Fruit fly (Drosophila melanogaster) whole organism, pupa: Measurements from ENCODE around the gene CG2260.
A peak's percentile ranks its signal among the peaks of the same experiment; 100 is the strongest.

Experiments used
- CG10348 ChIP-seq: fragments of 200-800 bp; sonication (Bioruptor generic); IDR thresholded peaks from 2 replicates; pipeline ENCODE4 v1.3.6; 2022; ENCODE audit warnings: missing biosample characterization, missing genetic modification characterization
- CG12605 ChIP-seq: fragments of 200-800 bp; sonication (Bioruptor generic); IDR thresholded peaks from 2 replicates; pipeline ENCODE4 v1.3.6; 2022; ENCODE audit warnings: missing biosample characterization, missing genetic modification characterization
- CG13204 ChIP-seq: fragments of 200-800 bp; sonication (Bioruptor generic); optimal IDR thresholded peaks from 2 replicates; lab custom pipeline; 2018; ENCODE audit warnings: missing biosample characterization, mild to moderate bottlenecking, missing genetic modification characterization, moderate library complexity
- CG14655 ChIP-seq: fragments of 200-800 bp; sonication (Bioruptor generic); optimal IDR thresholded peaks from 3 replicates; lab custom pipeline; 2017; ENCODE audit warnings: mild to moderate bottlenecking, missing biosample characterization, missing genetic modification reagents, missing genetic modification characterization
- CG15710 ChIP-seq: fragments of 200-800 bp; sonication (Bioruptor generic); optimal IDR thresholded peaks from 2 replicates; lab custom pipeline; 2018; ENCODE audit warnings: missing biosample characterization, mild to moderate bottlenecking, missing genetic modification characterization, moderate library complexity
- CG17806 ChIP-seq: fragments of 200-800 bp; sonication (Bioruptor generic); optimal IDR thresholded peaks from 2 replicates; lab custom pipeline; 2018; ENCODE audit warnings: missing biosample characterization, mild to moderate bottlenecking, missing genetic modification characterization, moderate library complexity
- CG32121 ChIP-seq: fragments of 200-800 bp; sonication (Bioruptor generic); IDR thresholded peaks from 2 replicates; pipeline ENCODE4 v1.3.6; 2022; ENCODE audit warnings: missing biosample characterization, missing genetic modification characterization
- CG34367 ChIP-seq: fragments of 200-800 bp; sonication (Bioruptor generic); optimal IDR thresholded peaks from 2 replicates; lab custom pipeline; 2018; ENCODE audit warnings: missing biosample characterization, mild to moderate bottlenecking, missing genetic modification characterization
- CG4496 ChIP-seq: fragments of 200-800 bp; sonication (Bioruptor generic); IDR thresholded peaks from 3 replicates; pipeline ENCODE4 v1.3.6; 2022; ENCODE audit warnings: missing biosample characterization, missing genetic modification characterization
- CG8159 ChIP-seq: fragments of 200-800 bp; sonication (Bioruptor generic); optimal IDR thresholded peaks from 3 replicates; lab custom pipeline; 2018; ENCODE audit warnings: missing biosample characterization, mild to moderate bottlenecking, missing genetic modification characterization, moderate library complexity
- CG8301 ChIP-seq: fragments of 200-800 bp; sonication (Bioruptor generic); optimal IDR thresholded peaks from 2 replicates; lab custom pipeline; 2018; ENCODE audit warnings: missing biosample characterization, mild to moderate bottlenecking, missing genetic modification characterization
- CG9948 ChIP-seq: fragments of 200-800 bp; sonication (Bioruptor generic); optimal IDR thresholded peaks from 2 replicates; lab custom pipeline; 2018; ENCODE audit warnings: missing biosample characterization, mild to moderate bottlenecking, missing genetic modification characterization, moderate library complexity
- D1 ChIP-seq: fragments of 200-800 bp; sonication (Bioruptor generic); optimal IDR thresholded peaks from 2 replicates; lab custom pipeline; 2018; ENCODE audit warnings: missing biosample characterization, mild to moderate bottlenecking, missing genetic modification characterization, moderate library complexity
- EcR ChIP-seq: fragments of 200-800 bp; sonication (Bioruptor generic); optimal IDR thresholded peaks from 3 replicates; lab custom pipeline; 2019; ENCODE audit warnings: missing biosample characterization, missing genetic modification characterization, mild to moderate bottlenecking, moderate library complexity, missing genetic modification reagents
- Ets98B ChIP-seq: fragments of 200-800 bp; sonication (Bioruptor generic); IDR thresholded peaks from 2 replicates; pipeline ENCODE4 v1.3.6; 2022; ENCODE audit warnings: missing biosample characterization, missing genetic modification characterization
- Pif1A ChIP-seq: fragments of 200-800 bp; sonication (Bioruptor generic); optimal IDR thresholded peaks from 3 replicates; lab custom pipeline; 2016; ENCODE audit warnings: missing biosample characterization, missing genetic modification characterization
- Pif1B ChIP-seq: fragments of 200-800 bp; sonication (Bioruptor generic); optimal IDR thresholded peaks from 3 replicates; lab custom pipeline; 2016; ENCODE audit warnings: missing biosample characterization, missing genetic modification characterization
- Snoo ChIP-seq: fragments of 200-800 bp; sonication (Bioruptor generic); optimal IDR thresholded peaks from 3 replicates; lab custom pipeline; 2017; ENCODE audit warnings: missing biosample characterization, mild to moderate bottlenecking, missing genetic modification characterization, inconsistent platforms
- fd96Ca ChIP-seq: fragments of 200-800 bp; sonication (Bioruptor generic); IDR thresholded peaks from 3 replicates; pipeline ENCODE4 v1.3.6; 2022; ENCODE audit warnings: missing biosample characterization, missing genetic modification characterization
- gl ChIP-seq: fragments of 200-800 bp; sonication (Bioruptor generic); optimal IDR thresholded peaks from 2 replicates; lab custom pipeline; 2018; ENCODE audit warnings: missing biosample characterization, mild to moderate bottlenecking, missing genetic modification characterization
- rn ChIP-seq: fragments of 200-800 bp; sonication (Bioruptor generic); IDR thresholded peaks from 2 replicates; pipeline ENCODE4 v1.3.6; 2022; ENCODE audit warnings: missing biosample characterization, missing genetic modification characterization

The CG2260 gene

DNA sequence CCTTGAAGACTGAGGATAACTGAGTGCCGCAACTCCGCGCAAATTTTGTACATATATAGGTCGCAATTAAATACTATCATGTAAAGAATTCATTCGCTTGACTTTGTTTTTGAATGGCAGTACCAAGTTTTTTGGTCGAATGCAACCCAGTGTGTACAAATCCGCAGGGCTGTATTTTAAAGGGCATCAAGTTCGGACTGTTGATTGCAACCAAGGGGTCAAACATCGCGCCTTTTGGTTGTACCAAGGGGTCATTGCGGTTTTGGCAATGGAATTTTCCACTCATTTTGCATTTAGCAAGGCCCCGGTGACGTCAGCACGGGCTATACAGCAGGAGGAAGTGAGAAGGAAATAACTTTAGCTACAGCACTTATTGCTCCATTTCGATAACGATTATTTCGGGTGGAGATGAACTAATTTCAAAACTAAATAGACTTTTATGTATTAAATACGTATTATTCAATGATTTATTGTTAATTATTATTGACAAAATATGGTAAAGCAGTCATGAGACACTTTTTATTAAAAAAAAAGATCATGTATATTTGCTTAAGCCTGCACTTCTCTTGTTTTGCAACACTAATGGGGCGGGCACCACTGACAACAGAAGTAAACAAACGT is 10.9 kb upstream of the CG2260 start, which contains the start of gene CG10958:
CG10958 (plus strand) TSS at position 593 of the 621 bp plus-strand sequence.
- TF ChIP-seq Ets98B (GFP tag; lab: Robert Waterston, UW) (peak; percentile 42; the same call in 1 of the 2 replicates), CG32121 (peak; percentile 54), Snoo (tag; lab: Kevin White, UChicago) (peak; percentile 10), CG12605 (GFP tag; lab: Robert Waterston, UW) (0 out of 2 replicates have a peak, but pooled peaks have one; percentile 15), Pif1A (GFP tag; lab: Kevin White, UChicago) (no peak), CG34367 (tag; lab: Kevin White, UChicago) (no peak), CG8159 (tag; lab: Kevin White, UChicago) (no peak), D1 (no peak), CG17806 (tag; lab: Kevin White, UChicago) (peak; percentile 40), CG14655 (GFP tag; lab: Kevin White, UChicago) (no peak), CG8301 (tag; lab: Kevin White, UChicago) (no peak), EcR (GFP tag; lab: Kevin White, UChicago) (peak; percentile 4), CG9948 (tag; lab: Kevin White, UChicago) (peak; percentile 28), gl (no peak), Pif1B (GFP tag; lab: Kevin White, UChicago) (peak; percentile 63), CG13204 (GFP tag; lab: Kevin White, UChicago) (no peak), rn (no peak), CG4496 (GFP tag; lab: Robert Waterston, UW) (peak; percentile 54), CG10348 (no peak), fd96Ca (GFP tag; lab: Robert Waterston, UW) (peak; percentile 48; the same call in 2 of the 3 replicates), CG15710 (tag; lab: Kevin White, UChicago) (peak; percentile 20)

DNA sequence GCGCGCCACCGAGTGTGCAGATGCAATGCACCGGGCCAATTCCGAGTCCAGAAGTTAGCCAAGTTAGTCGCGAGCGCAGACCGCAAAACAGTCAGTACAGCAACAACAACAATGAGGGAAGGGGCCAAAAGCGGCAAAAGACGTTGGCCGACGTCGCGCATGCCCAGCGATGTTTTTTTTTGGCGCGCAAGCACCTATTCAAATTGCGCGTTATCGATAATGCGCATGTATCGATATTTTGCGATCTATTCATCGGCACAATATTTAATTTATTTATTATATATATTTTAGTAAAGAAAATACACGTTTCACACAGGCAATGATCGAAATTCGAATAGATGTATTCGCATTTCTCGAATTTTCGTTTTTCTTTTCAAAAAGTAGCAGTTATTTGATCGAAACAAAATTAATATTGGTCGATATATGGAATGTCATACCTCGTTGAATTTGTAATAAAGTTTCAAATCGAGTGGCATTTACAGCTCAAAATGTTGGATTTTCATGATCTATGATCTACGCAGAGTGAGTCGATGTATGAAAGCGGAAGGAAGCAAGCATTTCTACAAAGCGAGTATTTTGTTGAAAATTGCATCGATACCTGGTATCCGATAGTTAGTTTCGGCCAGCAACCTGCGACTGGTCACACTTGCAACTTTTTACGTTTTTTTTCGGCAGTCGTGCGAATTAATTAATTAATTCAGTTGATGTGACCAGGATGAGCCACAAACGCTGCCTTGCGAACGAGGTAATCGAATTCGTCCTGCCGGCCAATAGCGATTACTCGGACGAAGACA is 8.5 kb upstream of the CG2260 start, which contains the start of gene CG2116:
CG2116 (plus strand) TSS at position 609 of the 794 bp plus-strand sequence.
- TF ChIP-seq CG4496 (GFP tag; lab: Robert Waterston, UW) (peak; percentile 47; the same call in 1 of the 3 replicates), CG17806 (tag; lab: Kevin White, UChicago) (no peak)
- TF ChIP-seq, all 21 proteins: peak for 1

DNA sequence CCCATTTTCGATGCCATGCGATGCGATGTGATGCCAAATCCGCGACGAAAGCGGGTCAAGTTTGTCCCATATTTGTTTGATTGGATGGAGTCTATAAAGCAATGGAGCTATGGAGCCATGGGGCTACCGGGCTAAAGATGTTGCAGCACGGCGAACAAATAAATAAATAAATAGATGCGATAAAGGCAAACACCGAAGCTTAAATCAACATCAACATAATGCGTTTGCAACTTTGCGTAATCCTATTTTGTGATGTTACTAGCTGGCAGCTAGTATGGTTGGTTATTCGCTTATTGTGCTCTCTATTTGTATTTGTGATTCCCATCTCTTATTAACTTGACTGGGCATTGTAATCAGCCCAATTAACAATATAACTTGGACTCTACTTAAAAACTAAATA is 7.2 kb upstream of the CG2260 start:
- TF ChIP-seq CG13204 (GFP tag; lab: Kevin White, UChicago) (no peak), D1 (no peak), fd96Ca (GFP tag; lab: Robert Waterston, UW) (no peak), CG4496 (GFP tag; lab: Robert Waterston, UW) (no peak), CG14655 (GFP tag; lab: Kevin White, UChicago) (no peak), gl (no peak), CG15710 (tag; lab: Kevin White, UChicago) (no peak), CG8301 (tag; lab: Kevin White, UChicago) (no peak), Pif1A (GFP tag; lab: Kevin White, UChicago) (no peak), rn (no peak), CG9948 (tag; lab: Kevin White, UChicago) (no peak), CG32121 (no peak), CG10348 (no peak), EcR (GFP tag; lab: Kevin White, UChicago) (no peak), Snoo (tag; lab: Kevin White, UChicago) (no peak)
- TF ChIP-seq, all 21 proteins: peak for 0

DNA sequence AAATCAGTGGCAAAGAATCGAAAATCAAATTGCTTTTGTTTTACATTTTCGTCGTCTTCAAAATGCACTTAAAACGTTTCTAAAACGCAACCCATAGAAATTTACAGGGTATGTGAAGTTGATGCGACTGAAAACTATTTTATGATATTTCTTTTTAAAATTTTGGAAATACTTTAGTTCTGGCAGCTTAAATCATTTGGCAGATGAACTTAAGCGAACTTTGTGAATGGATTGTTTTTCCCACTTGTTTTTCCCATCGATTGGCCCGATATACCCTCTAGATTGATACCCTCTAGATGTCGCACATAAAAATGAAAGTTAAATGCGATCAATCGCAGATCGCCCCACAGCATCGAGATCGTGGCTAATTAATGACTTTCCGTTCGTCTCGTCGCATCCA is 5.2 kb upstream of the CG2260 start:
- peak; percentile 30 for TF ChIP-seq Ets98B (GFP tag; lab: Robert Waterston, UW)
- no peak for TF ChIP-seq CG32121
- TF ChIP-seq D1 = no peak
- no peak for TF ChIP-seq CG8159 (tag; lab: Kevin White, UChicago)
- peak; percentile 42; the same call in 1 of the 3 replicates for TF ChIP-seq fd96Ca (GFP tag; lab: Robert Waterston, UW)
- no peak for TF ChIP-seq CG14655 (GFP tag; lab: Kevin White, UChicago)
- TF ChIP-seq CG8301 (tag; lab: Kevin White, UChicago) = peak; percentile 28

DNA sequence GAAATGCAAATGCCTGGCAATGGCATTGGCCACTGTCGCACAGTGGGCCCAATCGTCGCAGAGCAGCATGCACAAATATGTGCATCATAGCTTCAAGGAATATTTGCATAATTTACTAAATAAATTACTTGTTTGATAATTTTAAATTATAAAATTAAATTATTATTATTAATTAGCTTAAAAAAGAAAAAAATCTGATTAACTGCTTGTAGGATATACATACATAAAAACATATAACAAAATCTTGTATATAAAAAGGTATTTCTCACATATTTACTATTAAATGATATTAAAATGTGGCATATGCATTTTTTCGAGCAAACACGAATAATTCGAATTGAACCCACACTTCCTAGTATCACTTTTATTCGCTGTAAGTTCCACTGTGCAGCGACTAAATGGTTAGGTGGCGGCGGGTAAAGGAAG is 4.3 kb upstream of the CG2260 start:
- 0 out of 2 replicates have a peak, but pooled peaks have one; percentile 13 for TF ChIP-seq Ets98B (GFP tag; lab: Robert Waterston, UW)
- no peak for TF ChIP-seq CG34367 (tag; lab: Kevin White, UChicago)
- TF ChIP-seq CG8301 (tag; lab: Kevin White, UChicago) = peak; percentile 8
- no peak for TF ChIP-seq Pif1B (GFP tag; lab: Kevin White, UChicago)
- peak; percentile 24; the same call in 1 of the 2 replicates for TF ChIP-seq CG32121
- 0 out of 2 replicates have a peak, but pooled peaks have one; percentile 15 for TF ChIP-seq rn
- 0 out of 3 replicates have a peak, but pooled peaks have one; percentile 37 for TF ChIP-seq CG4496 (GFP tag; lab: Robert Waterston, UW)
- TF ChIP-seq CG14655 (GFP tag; lab: Kevin White, UChicago) = peak; percentile 45
- no peak for TF ChIP-seq CG17806 (tag; lab: Kevin White, UChicago)
- TF ChIP-seq, all 21 proteins: peak for 6
